Worm (Caenorhabditis elegans): ENCODE results near the gene chil-15.
"Not testable (repeated sequence)": the region's sequence is repeated elsewhere in the genome, so short reads cannot be mapped to it uniquely, and the experiment has no call there.

chil-15 gene

ce11 chrII:9459462-9459861 lies 16.0 kb upstream of the chil-15 start, which contains the start of gene R09D1.14:
TSS of gene R09D1.14 (minus strand) at chrII:9459562.
- TF ChIP-seq hmbx-1 (tag; optimal IDR thresholded peaks at IDR 0.05); pes-1 (GFP tag; IDR thresholded peaks at IDR 0.05); aly-1 (tag; optimal IDR thresholded peaks at IDR 0.05): not testable (repeated sequence)

ce11 chrII:9454304-9454703 lies 10.9 kb upstream of the chil-15 start, which contains the start of gene chil-19:
TSS of gene chil-19 (minus strand) at chrII:9454404.
- TF ChIP-seq flt-1 (GFP tag; IDR thresholded peaks at IDR 0.05) (no peak), hmg-4 (GFP tag; optimal IDR thresholded peaks at IDR 0.05) (no peak), hmbx-1 (tag; optimal IDR thresholded peaks at IDR 0.05) (no peak), ceh-13 (GFP tag; optimal IDR thresholded peaks at IDR 0.05) (no peak), ama-1 (optimal IDR thresholded peaks at IDR 0.05) (no peak), tbx-11 (GFP tag; IDR thresholded peaks at IDR 0.05) (no peak), tbx-37 (GFP tag; conservative IDR thresholded peaks at IDR 0.05) (no peak), sea-1 (GFP tag; conservative IDR thresholded peaks at IDR 0.05) (no peak), hnd-1 (tag; optimal IDR thresholded peaks at IDR 0.05) (no peak)

ce11 chrII:9452172-9452571 lies 8.8 kb upstream of the chil-15 start, which contains the start of gene R09D1.12:
TSS of gene R09D1.12 (minus strand) at chrII:9452272.
- TF ChIP-seq ama-1 (optimal IDR thresholded peaks at IDR 0.05); ceh-36 (tag; optimal IDR thresholded peaks at IDR 0.05); ets-7 (tag; optimal IDR thresholded peaks at IDR 0.05): not testable (repeated sequence)

ce11 chrII:9447965-9448364 lies 4.5 kb upstream of the chil-15 start, which contains the start of gene chil-18:
TSS of gene chil-18 (plus strand) at chrII:9448265.
- TF ChIP-seq tbx-11 (GFP tag; IDR thresholded peaks at IDR 0.05), result no peak
- TF ChIP-seq tbx-37 (GFP tag; conservative IDR thresholded peaks at IDR 0.05), result no peak
- no peak for TF ChIP-seq ama-1 (optimal IDR thresholded peaks at IDR 0.05)
- TF ChIP-seq ceh-13 (GFP tag; optimal IDR thresholded peaks at IDR 0.05), result no peak
- TF ChIP-seq flt-1 (GFP tag; IDR thresholded peaks at IDR 0.05), result no peak
- TF ChIP-seq scrt-1 (GFP tag; IDR thresholded peaks at IDR 0.05), result no peak
- TF ChIP-seq sea-1 (GFP tag; conservative IDR thresholded peaks at IDR 0.05), result no peak
- TF ChIP-seq hnd-1 (tag; optimal IDR thresholded peaks at IDR 0.05), result no peak
- no peak for TF ChIP-seq aly-1 (tag; optimal IDR thresholded peaks at IDR 0.05)
- no peak for TF ChIP-seq ets-7 (tag; optimal IDR thresholded peaks at IDR 0.05)
- TF ChIP-seq tra-4 (tag; optimal IDR thresholded peaks at IDR 0.05), result no peak
- TF ChIP-seq F13C5.2 (tag; optimal IDR thresholded peaks at IDR 0.05), result no peak
- no peak for TF ChIP-seq hmg-4 (GFP tag; optimal IDR thresholded peaks at IDR 0.05)
- TF ChIP-seq pes-1 (GFP tag; IDR thresholded peaks at IDR 0.05), result no peak
- no peak for TF ChIP-seq hmbx-1 (tag; optimal IDR thresholded peaks at IDR 0.05)
- TF ChIP-seq B0310.2 (tag; optimal IDR thresholded peaks at IDR 0.05), result no peak
- TF ChIP-seq ceh-36 (tag; optimal IDR thresholded peaks at IDR 0.05), result no peak

- TF ChIP-seq sea-1 (GFP tag; conservative IDR thresholded peaks at IDR 0.05) (no peak), hmg-4 (GFP tag; optimal IDR thresholded peaks at IDR 0.05) (no peak), B0310.2 (tag; optimal IDR thresholded peaks at IDR 0.05) (no peak), flt-1 (GFP tag; IDR thresholded peaks at IDR 0.05) (no peak), hmbx-1 (tag; optimal IDR thresholded peaks at IDR 0.05) (no peak), scrt-1 (GFP tag; IDR thresholded peaks at IDR 0.05) (no peak), tbx-37 (GFP tag; conservative IDR thresholded peaks at IDR 0.05) (no peak), aly-1 (tag; optimal IDR thresholded peaks at IDR 0.05) (no peak), F13C5.2 (tag; optimal IDR thresholded peaks at IDR 0.05) (no peak), hnd-1 (tag; optimal IDR thresholded peaks at IDR 0.05) (no peak), pes-1 (GFP tag; IDR thresholded peaks at IDR 0.05) (no peak), ceh-13 (GFP tag; optimal IDR thresholded peaks at IDR 0.05) (no peak), tbx-11 (GFP tag; IDR thresholded peaks at IDR 0.05) (no peak), ama-1 (optimal IDR thresholded peaks at IDR 0.05) (no peak), ceh-36 (tag; optimal IDR thresholded peaks at IDR 0.05) (no peak), ets-7 (tag; optimal IDR thresholded peaks at IDR 0.05) (no peak)
Observed at ce11 chrII:9445368-9445767, 1.9 kb upstream of the chil-15 start, which contains the start of gene R09D1.13. TSS of gene R09D1.13 (minus strand) at chrII:9445468.

- TF ChIP-seq ceh-36 (tag; optimal IDR thresholded peaks at IDR 0.05) (no peak), ceh-13 (GFP tag; optimal IDR thresholded peaks at IDR 0.05) (no peak), flt-1 (GFP tag; IDR thresholded peaks at IDR 0.05) (no peak)
Observed at ce11 chrII:9441838-9442237, 1.6 kb downstream of the chil-15 start, which contains the start of gene chil-16. TSS of gene chil-16 (minus strand) at chrII:9441938.

- TF ChIP-seq hmg-4 (GFP tag; optimal IDR thresholded peaks at IDR 0.05) (no peak), flt-1 (GFP tag; IDR thresholded peaks at IDR 0.05) (no peak), tbx-37 (GFP tag; conservative IDR thresholded peaks at IDR 0.05) (no peak), hmbx-1 (tag; optimal IDR thresholded peaks at IDR 0.05) (no peak), ceh-13 (GFP tag; optimal IDR thresholded peaks at IDR 0.05) (no peak), tbx-11 (GFP tag; IDR thresholded peaks at IDR 0.05) (no peak), aly-1 (tag; optimal IDR thresholded peaks at IDR 0.05) (no peak), pes-1 (GFP tag; IDR thresholded peaks at IDR 0.05) (no peak), B0310.2 (tag; optimal IDR thresholded peaks at IDR 0.05) (no peak), ceh-36 (tag; optimal IDR thresholded peaks at IDR 0.05) (no peak), ets-7 (tag; optimal IDR thresholded peaks at IDR 0.05) (no peak)
Observed at ce11 chrII:9440060-9440459, 3.4 kb downstream of the chil-15 start, which contains the start of gene chil-17. TSS of gene chil-17 (minus strand) at chrII:9440160.

ce11 chrII:9438853-9439252 lies 4.6 kb downstream of the chil-15 start:
- TF ChIP-seq aly-1 (tag; optimal IDR thresholded peaks at IDR 0.05) (no peak), B0310.2 (tag; optimal IDR thresholded peaks at IDR 0.05) (no peak), hmbx-1 (tag; optimal IDR thresholded peaks at IDR 0.05) (no peak), tbx-11 (GFP tag; IDR thresholded peaks at IDR 0.05) (no peak), ama-1 (optimal IDR thresholded peaks at IDR 0.05) (no peak), pes-1 (GFP tag; IDR thresholded peaks at IDR 0.05) (no peak), hnd-1 (tag; optimal IDR thresholded peaks at IDR 0.05) (no peak), flt-1 (GFP tag; IDR thresholded peaks at IDR 0.05) (no peak), tra-4 (tag; optimal IDR thresholded peaks at IDR 0.05) (no peak), ceh-13 (GFP tag; optimal IDR thresholded peaks at IDR 0.05) (no peak), hmg-4 (GFP tag; optimal IDR thresholded peaks at IDR 0.05) (no peak), scrt-1 (GFP tag; IDR thresholded peaks at IDR 0.05) (no peak), tbx-37 (GFP tag; conservative IDR thresholded peaks at IDR 0.05) (no peak), ets-7 (tag; optimal IDR thresholded peaks at IDR 0.05) (no peak), F13C5.2 (tag; optimal IDR thresholded peaks at IDR 0.05) (no peak), ceh-36 (tag; optimal IDR thresholded peaks at IDR 0.05) (no peak), sea-1 (GFP tag; conservative IDR thresholded peaks at IDR 0.05) (no peak)

All from whole organism, early embryonic.